Worm (Caenorhabditis elegans) whole organism, young adult: ENCODE results near the gene F44E5.17.

Source experiments
- B0261.1 ChIP-seq: sonication (generic microtip); optimal IDR thresholded peaks from 2 replicates; lab custom pipeline; 2016; ENCODE audit warnings: mild to moderate bottlenecking, missing genetic modification characterization, moderate library complexity, missing compliant biosample characterization
- B0336.3 ChIP-seq: fragments of 200-800 bp; sonication (Bioruptor generic); IDR thresholded peaks from 2 replicates; pipeline ENCODE4 v1.3.6; 2022; ENCODE audit warnings: missing genetic modification characterization, missing compliant biosample characterization
- C17E4.6 ChIP-seq: fragments of 200-800 bp; sonication (Bioruptor generic); IDR thresholded peaks from 2 replicates; pipeline ENCODE4 v1.3.6; 2022; ENCODE audit warnings: missing genetic modification reagents, missing genetic modification characterization, missing compliant biosample characterization
- F49E8.2 ChIP-seq: sonication (generic microtip); optimal IDR thresholded peaks from 3 replicates; lab custom pipeline; 2017; ENCODE audit warnings: missing genetic modification characterization, mild to moderate bottlenecking, missing compliant biosample characterization, antibody characterized with exemption, moderate library complexity; ENCODE audit not compliant: insufficient read depth
- F52B5.7 ChIP-seq: sonication (generic microtip); optimal IDR thresholded peaks from 2 replicates; lab custom pipeline; 2016; ENCODE audit warnings: mild to moderate bottlenecking, missing genetic modification characterization, missing compliant biosample characterization
- F57A8.1 ChIP-seq: fragments of 200-800 bp; sonication (Bioruptor generic); optimal IDR thresholded peaks from 2 replicates; lab custom pipeline; 2018; ENCODE audit warnings: mild to moderate bottlenecking, missing genetic modification characterization, moderate library complexity, missing compliant biosample characterization
- Y53G8AR.9 ChIP-seq: fragments of 200-800 bp; sonication (Bioruptor generic); conservative IDR thresholded peaks from 2 replicates; pipeline ENCODE4 v1.3.6; 2022; ENCODE audit warnings: missing genetic modification reagents, missing genetic modification characterization, missing compliant biosample characterization
- Y79H2A.3 ChIP-seq: fragments of 200-800 bp; sonication (Bioruptor generic); conservative IDR thresholded peaks from 2 replicates; pipeline ENCODE4 v1.3.6; 2022; ENCODE audit warnings: missing genetic modification reagents, missing genetic modification characterization, missing compliant biosample characterization
- aptf-2 ChIP-seq: fragments of 200-800 bp; sonication (Bioruptor generic); conservative IDR thresholded peaks from 2 replicates; pipeline ENCODE4 v1.3.6; 2022; ENCODE audit warnings: missing genetic modification reagents, missing genetic modification characterization, missing compliant biosample characterization
- atf-7 ChIP-seq: sonication (generic microtip); optimal IDR thresholded peaks from 2 replicates; lab custom pipeline; 2017; ENCODE audit warnings: mild to moderate bottlenecking, missing genetic modification characterization, missing compliant biosample characterization
- attf-3 ChIP-seq: fragments of 200-800 bp; sonication (Bioruptor generic); conservative IDR thresholded peaks from 2 replicates; pipeline ENCODE4 v1.3.6; 2022; ENCODE audit warnings: missing genetic modification reagents, missing genetic modification characterization, missing compliant biosample characterization
- attf-5 ChIP-seq: fragments of 200-800 bp; sonication (Bioruptor generic); optimal IDR thresholded peaks from 2 replicates; lab custom pipeline; 2018; ENCODE audit warnings: mild to moderate bottlenecking, missing genetic modification characterization, missing compliant biosample characterization
- attf-6 ChIP-seq: fragments of 200-800 bp; sonication (Bioruptor generic); IDR thresholded peaks from 2 replicates; pipeline ENCODE4 v1.3.6; 2022; ENCODE audit warnings: missing genetic modification reagents, missing genetic modification characterization, missing compliant biosample characterization
- cebp-1 ChIP-seq, 2 experiments: fragments of 200-800 bp in 1 of 2; sonication (Bioruptor generic) in 1 of 2; sonication (generic microtip) in 1 of 2; IDR thresholded peaks in 1 of 2; optimal IDR thresholded peaks in 1 of 2; 2 replicates each; pipeline versions ENCODE4 v1.3.6 to Lab custom; 2017 to 2022; ENCODE audit warnings: missing compliant biosample characterization in 2 of 2, missing genetic modification characterization in 2 of 2, mild to moderate bottlenecking in 1 of 2, missing genetic modification reagents in 1 of 2, moderate library complexity in 1 of 2
- ceh-27 ChIP-seq: fragments of 200-800 bp; sonication (Bioruptor generic); optimal IDR thresholded peaks from 2 replicates; lab custom pipeline; 2018; ENCODE audit warnings: mild to moderate bottlenecking, missing genetic modification characterization, moderate library complexity, missing compliant biosample characterization
- ceh-79 ChIP-seq: sonication (generic microtip); optimal IDR thresholded peaks from 2 replicates; lab custom pipeline; 2017; ENCODE audit warnings: mild to moderate bottlenecking, missing genetic modification characterization, missing compliant biosample characterization
- ceh-91 ChIP-seq: fragments of 200-800 bp; sonication (Bioruptor generic); IDR thresholded peaks from 2 replicates; pipeline ENCODE4 v1.3.6; 2022; ENCODE audit warnings: missing genetic modification reagents, missing genetic modification characterization, missing compliant biosample characterization
- dox-1 ChIP-seq: fragments of 200-800 bp; sonication (Bioruptor generic); IDR thresholded peaks from 2 replicates; pipeline ENCODE4 v1.3.6; 2022; ENCODE audit warnings: missing genetic modification reagents, missing genetic modification characterization, missing compliant biosample characterization
- dpl-1 ChIP-seq: fragments of 150-350 bp; optimal IDR thresholded peaks from 2 replicates; lab custom pipeline; 2014; ENCODE audit warnings: missing biosample characterization, missing genetic modification reagents, missing genetic modification characterization
- egrh-3 ChIP-seq: fragments of 200-800 bp; sonication (Bioruptor generic); IDR thresholded peaks from 2 replicates; pipeline ENCODE4 v1.3.6; 2022; ENCODE audit warnings: missing genetic modification reagents, missing genetic modification characterization, missing compliant biosample characterization
- ets-4 ChIP-seq: fragments of 200-800 bp; sonication (Bioruptor generic); optimal IDR thresholded peaks from 2 replicates; lab custom pipeline; 2018; ENCODE audit warnings: mild to moderate bottlenecking, missing genetic modification characterization, missing compliant biosample characterization
- gei-17 ChIP-seq: fragments of 200-800 bp; sonication (Bioruptor generic); optimal IDR thresholded peaks from 2 replicates; lab custom pipeline; 2018; ENCODE audit warnings: mild to moderate bottlenecking, missing genetic modification characterization, missing compliant biosample characterization
- him-1 ChIP-seq: sonication (generic microtip); optimal IDR thresholded peaks from 2 replicates; lab custom pipeline; 2016; ENCODE audit warnings: missing genotype, missing genetic modification reagents, missing genetic modification characterization, missing compliant biosample characterization
- hmg-1.2 ChIP-seq: fragments of 200-800 bp; sonication (Bioruptor generic); IDR thresholded peaks from 2 replicates; pipeline ENCODE4 v1.3.6; 2022; ENCODE audit warnings: missing genetic modification reagents, missing genetic modification characterization, missing compliant biosample characterization
- hmg-20 ChIP-seq: fragments of 200-800 bp; sonication (Bioruptor generic); IDR thresholded peaks from 2 replicates; pipeline ENCODE4 v1.3.6; 2022; ENCODE audit warnings: missing genetic modification reagents, missing genetic modification characterization, missing compliant biosample characterization
- hsf-1 ChIP-seq: fragments of 200-800 bp; sonication (Bioruptor generic); IDR thresholded peaks from 2 replicates; pipeline ENCODE4 v1.3.6; 2022; ENCODE audit warnings: missing genetic modification reagents, missing genetic modification characterization, missing compliant biosample characterization
- let-526 ChIP-seq: fragments of 200-800 bp; sonication (Bioruptor generic); IDR thresholded peaks from 2 replicates; pipeline ENCODE4 v1.3.6; 2022; ENCODE audit warnings: missing genetic modification reagents, missing genetic modification characterization, missing compliant biosample characterization
- lin-35 ChIP-seq, 3 experiments: fragments of 150-350 bp in 2 of 3; sonication (generic microtip) in 1 of 3; optimal IDR thresholded peaks; 2 replicates each; lab custom pipeline; 2014 to 2018; ENCODE audit warnings: missing biosample characterization in 3 of 3, missing genetic modification characterization in 3 of 3, missing genetic modification reagents in 3 of 3
- lin-54 ChIP-seq: fragments of 200-800 bp; sonication (Bioruptor generic); optimal IDR thresholded peaks from 2 replicates; lab custom pipeline; 2018; ENCODE audit warnings: mild to moderate bottlenecking, missing genetic modification characterization, missing compliant biosample characterization
- lir-1 ChIP-seq: fragments of 200-800 bp; sonication (Bioruptor generic); conservative IDR thresholded peaks from 2 replicates; pipeline ENCODE4 v1.3.6; 2022; ENCODE audit warnings: missing genetic modification reagents, missing genetic modification characterization, missing compliant biosample characterization
- lsy-27 ChIP-seq: sonication (generic microtip); optimal IDR thresholded peaks from 2 replicates; lab custom pipeline; 2017; ENCODE audit warnings: missing genetic modification characterization, mild to moderate bottlenecking, missing compliant biosample characterization, antibody characterized with exemption, missing genotype, borderline replicate concordance; ENCODE audit not compliant: insufficient read depth
- madf-10 ChIP-seq: sonication (generic microtip); optimal IDR thresholded peaks from 2 replicates; lab custom pipeline; 2016; ENCODE audit warnings: mild to moderate bottlenecking, missing genetic modification characterization, missing compliant biosample characterization
- madf-3 ChIP-seq: fragments of 200-800 bp; sonication (Bioruptor generic); IDR thresholded peaks from 2 replicates; pipeline ENCODE4 v1.3.6; 2022; ENCODE audit warnings: missing genetic modification reagents, missing genetic modification characterization, missing compliant biosample characterization
- madf-8 ChIP-seq: fragments of 200-800 bp; sonication (Bioruptor generic); conservative IDR thresholded peaks from 2 replicates; pipeline ENCODE4 v1.3.6; 2022; ENCODE audit warnings: missing genetic modification reagents, missing genetic modification characterization, missing compliant biosample characterization
- mel-28 ChIP-seq: sonication (generic microtip); optimal IDR thresholded peaks from 2 replicates; lab custom pipeline; 2016; ENCODE audit warnings: borderline replicate concordance, mild to moderate bottlenecking, missing genetic modification characterization, missing compliant biosample characterization
- nfya-2 ChIP-seq: fragments of 200-800 bp; sonication (Bioruptor generic); IDR thresholded peaks from 2 replicates; pipeline ENCODE4 v1.3.6; 2022; ENCODE audit warnings: missing genetic modification reagents, missing genetic modification characterization, missing compliant biosample characterization
- nhr-120 ChIP-seq: fragments of 200-800 bp; sonication (Bioruptor generic); IDR thresholded peaks from 2 replicates; pipeline ENCODE4 v1.3.6; 2022; ENCODE audit warnings: missing genetic modification characterization, missing compliant biosample characterization
- nhr-179 ChIP-seq: sonication (generic microtip); optimal IDR thresholded peaks from 2 replicates; lab custom pipeline; 2016; ENCODE audit warnings: mild to moderate bottlenecking, missing genetic modification characterization, missing compliant biosample characterization
- nhr-80 ChIP-seq: sonication (generic microtip); optimal IDR thresholded peaks from 2 replicates; lab custom pipeline; 2016; ENCODE audit warnings: missing genetic modification characterization, missing compliant biosample characterization
- pha-4 ChIP-seq: fragments of 150-350 bp; sonication (generic microtip); optimal IDR thresholded peaks from 2 replicates; lab custom pipeline; 2014; ENCODE audit warnings: missing biosample characterization, missing genetic modification reagents, missing genetic modification characterization
- repo-1 ChIP-seq: sonication (generic microtip); optimal IDR thresholded peaks from 2 replicates; lab custom pipeline; 2017; ENCODE audit warnings: mild to moderate bottlenecking, missing genetic modification characterization, missing compliant biosample characterization
- sea-2 ChIP-seq: fragments of 200-800 bp; sonication (Bioruptor generic); IDR thresholded peaks from 2 replicates; pipeline ENCODE4 v1.3.6; 2022; ENCODE audit warnings: missing genetic modification characterization, missing compliant biosample characterization
- snpc-3.4 ChIP-seq: sonication (generic microtip); optimal IDR thresholded peaks from 2 replicates; lab custom pipeline; 2017; ENCODE audit warnings: missing genetic modification characterization, mild to moderate bottlenecking, missing compliant biosample characterization, antibody characterized with exemption, moderate library complexity, missing genotype, missing genetic modification reagents
- sptf-2 ChIP-seq: fragments of 200-800 bp; sonication (Bioruptor generic); optimal IDR thresholded peaks from 2 replicates; lab custom pipeline; 2018; ENCODE audit warnings: mild to moderate bottlenecking, missing genetic modification characterization, missing compliant biosample characterization
- unc-130 ChIP-seq: sonication (generic microtip); optimal IDR thresholded peaks from 2 replicates; lab custom pipeline; 2016; ENCODE audit warnings: missing genetic modification reagents, missing genetic modification characterization, missing compliant biosample characterization
- ztf-25 ChIP-seq: fragments of 200-800 bp; sonication (Bioruptor generic); IDR thresholded peaks from 2 replicates; pipeline ENCODE4 v1.3.6; 2022; ENCODE audit warnings: missing genetic modification reagents, missing genetic modification characterization, missing compliant biosample characterization

Gene F44E5.17

ce11 chrII:11782493-11782892 is 34.1 kb upstream of the F44E5.17 start, which contains the start of gene F43G6.16 (continued):
- TF ChIP-seq ceh-91 (GFP tag; lab: Robert Waterston, UW) = peak; percentile 97
- no peak for TF ChIP-seq sptf-2 (GFP tag; lab: Kevin White, UChicago)
- peak; percentile 78; the same call in 1 of the 2 replicates for TF ChIP-seq B0336.3
- TF ChIP-seq nhr-179 (tag; lab: Kevin White, UChicago) = no peak
- peak; percentile 28; the same call in 1 of the 2 replicates for TF ChIP-seq aptf-2
- peak; percentile 73; the same call in 1 of the 2 replicates for TF ChIP-seq attf-6
- TF ChIP-seq F57A8.1 (GFP tag; lab: Kevin White, UChicago) = no peak
- peak; percentile 95 for TF ChIP-seq F49E8.2
- TF ChIP-seq ceh-27 (GFP tag; lab: Kevin White, UChicago) = no peak
- TF ChIP-seq Y53G8AR.9 (GFP tag; lab: Robert Waterston, UW) = peak; percentile 92
- TF ChIP-seq mel-28 = no peak
- no peak for TF ChIP-seq egrh-3 (GFP tag; lab: Robert Waterston, UW)
- peak; percentile 90 for TF ChIP-seq madf-3
- TF ChIP-seq snpc-3.4 = peak; percentile 92
- TF ChIP-seq nhr-80 (tag; lab: Kevin White, UChicago) = no peak
- TF ChIP-seq Y79H2A.3 = peak; percentile 58; the same call in 1 of the 2 replicates
- TF ChIP-seq attf-3 (GFP tag; lab: Robert Waterston, UW) = peak; percentile 25; the same call in 1 of the 2 replicates
- no peak for TF ChIP-seq sea-2
- TF ChIP-seq pha-4 (tag; lab: Kevin White, UChicago) = no peak
- no peak for TF ChIP-seq cebp-1 (GFP tag; IDR thresholded peaks at IDR 0.05; lab: Robert Waterston, UW)
- no peak for TF ChIP-seq cebp-1 (tag; optimal IDR thresholded peaks at IDR 0.05; lab: Kevin White, UChicago)
- TF ChIP-seq nfya-2 (GFP tag; lab: Robert Waterston, UW) = no peak
- TF ChIP-seq hsf-1 (GFP tag; lab: Robert Waterston, UW) = peak; percentile 86
- peak; percentile 97 for TF ChIP-seq dpl-1 (GFP tag; lab: Kevin White, UChicago)

- TF ChIP-seq cebp-1 (GFP tag; IDR thresholded peaks at IDR 0.05; lab: Robert Waterston, UW) = no peak
- TF ChIP-seq cebp-1 (tag; optimal IDR thresholded peaks at IDR 0.05; lab: Kevin White, UChicago) = peak; percentile 63
- TF ChIP-seq dpl-1 (GFP tag; lab: Kevin White, UChicago) = peak; percentile 53
- TF ChIP-seq attf-5 (GFP tag; lab: Kevin White, UChicago) = peak; percentile 70
- no peak for TF ChIP-seq repo-1
- no peak for TF ChIP-seq nhr-120 (GFP tag; lab: Robert Waterston, UW)
- no peak for TF ChIP-seq C17E4.6 (GFP tag; lab: Robert Waterston, UW)
- no peak for TF ChIP-seq B0261.1 (tag; lab: Kevin White, UChicago)
- TF ChIP-seq him-1 = no peak
- TF ChIP-seq dox-1 (GFP tag; lab: Robert Waterston, UW) = peak; percentile 80
- no peak for TF ChIP-seq ztf-25 (GFP tag; lab: Robert Waterston, UW)
- no peak for TF ChIP-seq pha-4 (tag; lab: Kevin White, UChicago)
- no peak for TF ChIP-seq unc-130 (GFP tag; lab: Kevin White, UChicago)
- TF ChIP-seq ets-4 = no peak
- TF ChIP-seq let-526 = no peak
- no peak for TF ChIP-seq lir-1 (GFP tag; lab: Robert Waterston, UW)
- no peak for TF ChIP-seq madf-10 (tag; lab: Kevin White, UChicago)
- no peak for TF ChIP-seq atf-7 (tag; lab: Kevin White, UChicago)
- TF ChIP-seq gei-17 (GFP tag; lab: Kevin White, UChicago) = no peak
- TF ChIP-seq hmg-20 (GFP tag; lab: Robert Waterston, UW) = no peak
- TF ChIP-seq lin-54 = peak; percentile 57
- TF ChIP-seq nfya-2 (GFP tag; lab: Robert Waterston, UW) = no peak
- TF ChIP-seq egrh-3 (GFP tag; lab: Robert Waterston, UW) = no peak
- peak; percentile 95 for TF ChIP-seq hmg-1.2 (GFP tag; lab: Robert Waterston, UW)
- peak in 1 of 3 experiments; percentile 50 for TF ChIP-seq lin-35 (GFP tag; optimal IDR thresholded peaks at IDR 0.05; lab: Kevin White, UChicago)
- no peak for TF ChIP-seq lsy-27 (tag; lab: Kevin White, UChicago)
- no peak for TF ChIP-seq ceh-79 (tag; lab: Kevin White, UChicago)
- no peak for TF ChIP-seq F52B5.7 (tag; lab: Kevin White, UChicago)
- TF ChIP-seq madf-8 (GFP tag; lab: Robert Waterston, UW) = no peak
- TF ChIP-seq F49E8.2 = no peak
Observed at ce11 chrII:11777893-11778480, 29.6 kb upstream of the F44E5.17 start, which contains the start of the genes patr-1 and dna-2. TSS of gene patr-1 (minus strand) at chrII:11777943. TSS of gene dna-2 (plus strand) at chrII:11778430.
